Worm (Caenorhabditis elegans) whole organism, young adult: Measurements from ENCODE around the gene C39E6.2.

Experiments
- B0035.1 ChIP-seq: sonication (generic microtip); optimal IDR thresholded peaks from 2 replicates; lab custom pipeline; 2016; ENCODE audit warnings: missing genetic modification characterization, mild to moderate bottlenecking, missing compliant biosample characterization, missing genotype, missing genetic modification reagents
- B0336.3 ChIP-seq: fragments of 200-800 bp; sonication (Bioruptor generic); IDR thresholded peaks from 2 replicates; pipeline ENCODE4 v1.3.6; 2022; ENCODE audit warnings: missing genetic modification characterization, missing compliant biosample characterization
- F22D6.2 ChIP-seq: sonication (generic microtip); optimal IDR thresholded peaks from 2 replicates; lab custom pipeline; 2016; ENCODE audit warnings: mild to moderate bottlenecking, missing genetic modification characterization, missing compliant biosample characterization
- K11D2.4 ChIP-seq: fragments of 200-800 bp; sonication (Bioruptor generic); IDR thresholded peaks from 2 replicates; pipeline ENCODE4 v1.3.6; 2022; ENCODE audit warnings: missing genetic modification reagents, missing genetic modification characterization, missing compliant biosample characterization
- Y56A3A.18 ChIP-seq: fragments of 200-800 bp; sonication (Bioruptor generic); IDR thresholded peaks from 2 replicates; pipeline ENCODE4 v1.3.6; 2022; ENCODE audit warnings: missing genetic modification reagents, missing genetic modification characterization, missing compliant biosample characterization
- athp-1 ChIP-seq: sonication (generic microtip); optimal IDR thresholded peaks from 2 replicates; lab custom pipeline; 2017; ENCODE audit warnings: mild to moderate bottlenecking, missing genetic modification characterization, missing compliant biosample characterization
- attf-5 ChIP-seq: fragments of 200-800 bp; sonication (Bioruptor generic); optimal IDR thresholded peaks from 2 replicates; lab custom pipeline; 2018; ENCODE audit warnings: mild to moderate bottlenecking, missing genetic modification characterization, missing compliant biosample characterization
- attf-6 ChIP-seq: fragments of 200-800 bp; sonication (Bioruptor generic); IDR thresholded peaks from 2 replicates; pipeline ENCODE4 v1.3.6; 2022; ENCODE audit warnings: missing genetic modification reagents, missing genetic modification characterization, missing compliant biosample characterization
- ccch-3 ChIP-seq: fragments of 200-800 bp; sonication (Bioruptor generic); optimal IDR thresholded peaks from 2 replicates; lab custom pipeline; 2018; ENCODE audit warnings: mild to moderate bottlenecking, missing genetic modification characterization, missing compliant biosample characterization
- ceh-27 ChIP-seq: fragments of 200-800 bp; sonication (Bioruptor generic); optimal IDR thresholded peaks from 2 replicates; lab custom pipeline; 2018; ENCODE audit warnings: mild to moderate bottlenecking, missing genetic modification characterization, moderate library complexity, missing compliant biosample characterization
- ceh-79 ChIP-seq: sonication (generic microtip); optimal IDR thresholded peaks from 2 replicates; lab custom pipeline; 2017; ENCODE audit warnings: mild to moderate bottlenecking, missing genetic modification characterization, missing compliant biosample characterization
- chd-7 ChIP-seq: sonication (generic microtip); optimal IDR thresholded peaks from 2 replicates; lab custom pipeline; 2016; ENCODE audit warnings: mild to moderate bottlenecking, missing genetic modification characterization, moderate library complexity, missing compliant biosample characterization
- die-1 ChIP-seq: sonication (generic microtip); optimal IDR thresholded peaks from 2 replicates; lab custom pipeline; 2016; ENCODE audit warnings: missing genotype, mild to moderate bottlenecking, missing genetic modification characterization, missing compliant biosample characterization
- gei-17 ChIP-seq: fragments of 200-800 bp; sonication (Bioruptor generic); optimal IDR thresholded peaks from 2 replicates; lab custom pipeline; 2018; ENCODE audit warnings: mild to moderate bottlenecking, missing genetic modification characterization, missing compliant biosample characterization
- hmg-1.2 ChIP-seq: fragments of 200-800 bp; sonication (Bioruptor generic); IDR thresholded peaks from 2 replicates; pipeline ENCODE4 v1.3.6; 2022; ENCODE audit warnings: missing genetic modification reagents, missing genetic modification characterization, missing compliant biosample characterization
- hsf-1 ChIP-seq: fragments of 200-800 bp; sonication (Bioruptor generic); IDR thresholded peaks from 2 replicates; pipeline ENCODE4 v1.3.6; 2022; ENCODE audit warnings: missing genetic modification reagents, missing genetic modification characterization, missing compliant biosample characterization
- lag-1 ChIP-seq: fragments of 200-800 bp; sonication (Bioruptor generic); IDR thresholded peaks from 2 replicates; pipeline ENCODE4 v1.3.6; 2022; ENCODE audit warnings: missing genetic modification reagents, missing genetic modification characterization, missing compliant biosample characterization
- lin-26 ChIP-seq: fragments of 200-800 bp; sonication (Bioruptor generic); IDR thresholded peaks from 2 replicates; pipeline ENCODE4 v1.3.6; 2022; ENCODE audit warnings: missing genetic modification reagents, missing genetic modification characterization, missing compliant biosample characterization
- lin-54 ChIP-seq: fragments of 200-800 bp; sonication (Bioruptor generic); optimal IDR thresholded peaks from 2 replicates; lab custom pipeline; 2018; ENCODE audit warnings: mild to moderate bottlenecking, missing genetic modification characterization, missing compliant biosample characterization
- lir-1 ChIP-seq: fragments of 200-800 bp; sonication (Bioruptor generic); conservative IDR thresholded peaks from 2 replicates; pipeline ENCODE4 v1.3.6; 2022; ENCODE audit warnings: missing genetic modification reagents, missing genetic modification characterization, missing compliant biosample characterization
- lsy-27 ChIP-seq: sonication (generic microtip); optimal IDR thresholded peaks from 2 replicates; lab custom pipeline; 2017; ENCODE audit warnings: missing genetic modification characterization, mild to moderate bottlenecking, missing compliant biosample characterization, antibody characterized with exemption, missing genotype, borderline replicate concordance; ENCODE audit not compliant: insufficient read depth
- madf-3 ChIP-seq: fragments of 200-800 bp; sonication (Bioruptor generic); IDR thresholded peaks from 2 replicates; pipeline ENCODE4 v1.3.6; 2022; ENCODE audit warnings: missing genetic modification reagents, missing genetic modification characterization, missing compliant biosample characterization
- madf-6 ChIP-seq: fragments of 200-800 bp; sonication (Bioruptor generic); IDR thresholded peaks from 2 replicates; pipeline ENCODE4 v1.3.6; 2022; ENCODE audit warnings: missing genetic modification reagents, missing genetic modification characterization, missing compliant biosample characterization
- mes-4 ChIP-seq: sonication (generic microtip); optimal IDR thresholded peaks from 2 replicates; lab custom pipeline; 2016; ENCODE audit warnings: missing genotype, missing genetic modification characterization, missing compliant biosample characterization
- mxl-1 ChIP-seq: sonication (generic microtip); optimal IDR thresholded peaks from 2 replicates; lab custom pipeline; 2016; ENCODE audit warnings: missing genetic modification characterization, missing compliant biosample characterization
- nfya-2 ChIP-seq: fragments of 200-800 bp; sonication (Bioruptor generic); IDR thresholded peaks from 2 replicates; pipeline ENCODE4 v1.3.6; 2022; ENCODE audit warnings: missing genetic modification reagents, missing genetic modification characterization, missing compliant biosample characterization
- nhr-80 ChIP-seq: sonication (generic microtip); optimal IDR thresholded peaks from 2 replicates; lab custom pipeline; 2016; ENCODE audit warnings: missing genetic modification characterization, missing compliant biosample characterization
- nhr-90 ChIP-seq: sonication (generic microtip); optimal IDR thresholded peaks from 2 replicates; lab custom pipeline; 2016; ENCODE audit warnings: missing genotype, mild to moderate bottlenecking, missing genetic modification characterization, missing compliant biosample characterization
- repo-1 ChIP-seq: sonication (generic microtip); optimal IDR thresholded peaks from 2 replicates; lab custom pipeline; 2017; ENCODE audit warnings: mild to moderate bottlenecking, missing genetic modification characterization, missing compliant biosample characterization
- snpc-1.3 ChIP-seq: sonication (generic microtip); optimal IDR thresholded peaks from 2 replicates; lab custom pipeline; 2017; ENCODE audit warnings: missing genetic modification characterization, mild to moderate bottlenecking, missing compliant biosample characterization, antibody characterized with exemption, moderate library complexity, missing genotype, missing genetic modification reagents; ENCODE audit not compliant: insufficient read depth
- somi-1 ChIP-seq: fragments of 200-800 bp; sonication (Bioruptor generic); optimal IDR thresholded peaks from 2 replicates; lab custom pipeline; 2018; ENCODE audit warnings: mild to moderate bottlenecking, missing genetic modification characterization, missing compliant biosample characterization
- tbx-9 ChIP-seq: sonication (generic microtip); optimal IDR thresholded peaks from 2 replicates; lab custom pipeline; 2016; ENCODE audit warnings: borderline replicate concordance, missing genetic modification characterization, inconsistent platforms, missing compliant biosample characterization
- unc-62 ChIP-seq: fragments of 150-350 bp; optimal IDR thresholded peaks from 2 replicates; lab custom pipeline; 2014; ENCODE audit warnings: missing biosample characterization, missing genetic modification reagents, missing genetic modification characterization
- ztf-22 ChIP-seq: fragments of 200-800 bp; sonication (Bioruptor generic); optimal IDR thresholded peaks from 2 replicates; lab custom pipeline; 2018; ENCODE audit warnings: mild to moderate bottlenecking, missing genetic modification characterization, moderate library complexity, missing compliant biosample characterization

Gene C39E6.2

ce11 chrX:4754725-4755124 lies at the start of gene C39E6.2:
C39E6.2 (minus strand) TSS chrX:4755118.
- TF ChIP-seq attf-6 (GFP tag; lab: Robert Waterston, UW) (no peak), gei-17 (GFP tag; lab: Kevin White, UChicago) (no peak), mxl-1 (no peak), lsy-27 (tag; lab: Kevin White, UChicago) (no peak), B0336.3 (GFP tag; lab: Robert Waterston, UW) (no peak), lag-1 (GFP tag; lab: Robert Waterston, UW) (no peak), attf-5 (no peak), unc-62 (GFP tag; lab: Kevin White, UChicago) (no peak)

ce11 chrX:4803942-4804341 lies 49.0 kb upstream of the C39E6.2 start:
- TF ChIP-seq attf-5 (no peak), ztf-22 (GFP tag; lab: Kevin White, UChicago) (no peak), madf-6 (no peak), somi-1 (GFP tag; lab: Kevin White, UChicago) (no peak), chd-7 (tag; lab: Kevin White, UChicago) (no peak), lin-54 (GFP tag; lab: Kevin White, UChicago) (no peak), repo-1 (tag; lab: Kevin White, UChicago) (no peak), die-1 (tag; lab: Kevin White, UChicago) (no peak), hmg-1.2 (GFP tag; lab: Robert Waterston, UW) (no peak), madf-3 (GFP tag; lab: Robert Waterston, UW) (no peak), nhr-90 (tag; lab: Kevin White, UChicago) (no peak), mes-4 (tag; lab: Kevin White, UChicago) (no peak)

DNA sequence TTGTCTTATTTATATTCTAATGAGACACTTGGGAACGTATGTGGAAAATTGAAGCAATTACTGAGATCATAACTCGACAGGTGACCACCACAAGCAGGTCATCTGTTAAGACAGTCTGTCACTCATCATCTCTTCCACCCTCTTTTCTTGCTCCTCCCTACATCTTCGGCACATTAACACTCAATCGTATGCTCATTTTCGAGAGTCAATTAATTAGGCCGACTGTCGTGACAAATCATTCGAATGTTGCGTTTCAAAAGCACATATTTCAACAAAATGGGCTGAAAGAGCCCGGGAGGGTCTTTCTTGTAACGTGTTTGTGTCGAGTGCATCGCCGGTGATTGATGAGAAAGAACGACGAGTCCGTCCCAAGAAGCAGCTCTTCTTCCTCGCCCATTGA lies 47.3 kb upstream of the C39E6.2 start:
- no peak for TF ChIP-seq snpc-1.3 (tag; lab: Kevin White, UChicago)
- TF ChIP-seq ccch-3 (GFP tag; lab: Kevin White, UChicago) = no peak
- TF ChIP-seq ceh-79 (tag; lab: Kevin White, UChicago) = no peak
- TF ChIP-seq hmg-1.2 (GFP tag; lab: Robert Waterston, UW) = no peak
- TF ChIP-seq Y56A3A.18 (GFP tag; lab: Robert Waterston, UW) = no peak
- no peak for TF ChIP-seq nfya-2
- no peak for TF ChIP-seq lin-26 (GFP tag; lab: Robert Waterston, UW)
- TF ChIP-seq lir-1 (GFP tag; lab: Robert Waterston, UW) = no peak
- no peak for TF ChIP-seq B0035.1
- TF ChIP-seq hsf-1 (GFP tag; lab: Robert Waterston, UW) = no peak
- no peak for TF ChIP-seq athp-1 (tag; lab: Kevin White, UChicago)
- no peak for TF ChIP-seq mes-4 (tag; lab: Kevin White, UChicago)

ce11 chrX:4800892-4801291 lies 46.0 kb upstream of the C39E6.2 start:
- peak; percentile 52 for TF ChIP-seq nhr-80 (tag; lab: Kevin White, UChicago)
- no peak for TF ChIP-seq tbx-9 (tag; lab: Kevin White, UChicago)
- TF ChIP-seq F22D6.2 (tag; lab: Kevin White, UChicago) = no peak
- no peak for TF ChIP-seq ceh-27 (GFP tag; lab: Kevin White, UChicago)
- no peak for TF ChIP-seq K11D2.4 (GFP tag; lab: Robert Waterston, UW)
